Worm (Caenorhabditis elegans) whole organism, L2 larva: ENCODE measurements around the gene B0361.4.

ENCODE experiments used
- R02D3.7 ChIP-seq: fragments of 150-350 bp; optimal IDR thresholded peaks from 2 replicates; lab custom pipeline; 2014; ENCODE audit warnings: missing biosample characterization, missing genetic modification characterization
- ZK546.5 ChIP-seq: sonication (generic microtip); optimal IDR thresholded peaks from 2 replicates; lab custom pipeline; 2017; ENCODE audit warnings: missing biosample characterization, missing genetic modification characterization
- ama-1 ChIP-seq: fragments of 150-350 bp; optimal IDR thresholded peaks from 2 replicates; lab custom pipeline; 2018; ENCODE audit warnings: inconsistent platforms
- crh-2 ChIP-seq: sonication (generic microtip); optimal IDR thresholded peaks from 2 replicates; lab custom pipeline; 2017; ENCODE audit warnings: missing biosample characterization, missing genetic modification characterization
- gmeb-1 ChIP-seq: fragments of 150-350 bp; optimal IDR thresholded peaks from 2 replicates; lab custom pipeline; 2014; ENCODE audit warnings: missing biosample characterization, missing genetic modification characterization
- lin-13 ChIP-seq: fragments of 150-350 bp; optimal IDR thresholded peaks from 2 replicates; lab custom pipeline; 2014; ENCODE audit warnings: missing biosample characterization, missing genetic modification reagents, missing genetic modification characterization
- lsy-2 ChIP-seq, 2 experiments: fragments of 150-350 bp in 1 of 2; sonication (generic microtip) in 1 of 2; optimal IDR thresholded peaks; 2 replicates each; lab custom pipeline; 2014 to 2017; ENCODE audit warnings: missing biosample characterization in 2 of 2, missing genetic modification characterization in 2 of 2
- nhr-11 ChIP-seq: fragments of 150-350 bp; optimal IDR thresholded peaks from 2 replicates; lab custom pipeline; 2014; ENCODE audit warnings: missing biosample characterization, missing genetic modification characterization
- nhr-12 ChIP-seq: fragments of 150-350 bp; optimal IDR thresholded peaks from 2 replicates; lab custom pipeline; 2014; ENCODE audit warnings: missing biosample characterization, missing genetic modification characterization
- nhr-23 ChIP-seq: fragments of 150-350 bp; optimal IDR thresholded peaks from 2 replicates; lab custom pipeline; 2014; ENCODE audit warnings: missing biosample characterization, missing genetic modification reagents, missing genetic modification characterization
- sma-3 ChIP-seq: sonication (generic microtip); optimal IDR thresholded peaks from 2 replicates; lab custom pipeline; 2016; ENCODE audit warnings: missing genetic modification reagents, missing genetic modification characterization, missing compliant biosample characterization
- snpc-4 ChIP-seq: fragments of 150-350 bp; optimal IDR thresholded peaks from 2 replicates; lab custom pipeline; 2014; ENCODE audit warnings: missing biosample characterization, missing genetic modification characterization
- unc-62 ChIP-seq: fragments of 150-350 bp; optimal IDR thresholded peaks from 2 replicates; lab custom pipeline; 2014; ENCODE audit warnings: missing biosample characterization, missing genetic modification reagents, missing genetic modification characterization
- zag-1 ChIP-seq: fragments of 150-350 bp; optimal IDR thresholded peaks from 2 replicates; lab custom pipeline; 2014; ENCODE audit warnings: missing biosample characterization, missing genetic modification characterization

- TF ChIP-seq unc-62 = no peak
- TF ChIP-seq lsy-2 (tag; optimal IDR thresholded peaks at IDR 0.05; lab: Kevin White, UChicago) = no peak
- TF ChIP-seq lin-13 = no peak
- TF ChIP-seq gmeb-1 = no peak
- no peak for TF ChIP-seq ama-1
- TF ChIP-seq nhr-11 (tag; lab: Kevin White, UChicago) = no peak
- TF ChIP-seq R02D3.7 (tag; lab: Kevin White, UChicago) = no peak
- no peak for TF ChIP-seq nhr-12 (tag; lab: Kevin White, UChicago)
- no peak for TF ChIP-seq snpc-4 (tag; lab: Kevin White, UChicago)
- no peak for TF ChIP-seq ZK546.5
- no peak for TF ChIP-seq sma-3 (GFP tag; lab: Kevin White, UChicago)
- TF ChIP-seq nhr-23 (tag; lab: Kevin White, UChicago) = no peak
- TF ChIP-seq crh-2 (tag; lab: Kevin White, UChicago) = no peak
- no peak for TF ChIP-seq zag-1 (tag; lab: Kevin White, UChicago)
Measured at ce11 chrIII:7301668-7302067, 42.9 kb downstream of the B0361.4 start.
